In the genomic region with DNA sequence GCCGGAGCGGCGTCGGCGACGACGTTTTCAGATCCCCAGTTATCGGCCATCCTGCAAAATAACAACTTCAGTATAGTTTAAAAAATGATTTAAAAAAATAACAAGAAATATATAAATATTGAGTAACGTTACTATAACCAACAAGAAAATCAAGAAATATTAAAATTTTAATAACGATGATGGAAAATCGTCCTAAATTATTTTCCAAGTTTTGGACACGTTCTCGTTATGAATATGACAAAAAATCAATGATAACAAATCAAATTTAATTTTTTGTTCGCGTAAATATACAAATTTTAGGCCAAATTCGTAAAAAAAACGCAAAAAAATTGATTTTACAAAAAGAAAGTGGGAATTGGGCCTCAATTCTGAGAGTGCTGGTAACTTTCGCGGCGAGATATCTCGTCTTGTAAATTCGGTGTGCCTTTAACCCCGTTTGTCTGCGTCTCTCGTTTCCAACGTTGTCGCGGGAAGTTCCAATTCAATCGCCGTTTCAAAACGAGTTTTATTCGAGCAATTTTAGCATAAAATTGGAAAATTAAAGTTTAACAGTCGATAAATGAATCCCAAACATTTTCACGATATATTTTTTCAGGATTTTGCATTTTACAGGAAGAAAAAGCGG, we compare ENCODE assay signal across 6 worm cellular contexts.
TF ChIP-seq lines count a peak whose summit lies in the region.

TSS of gene rps-5 (minus strand) at position 51 of the 625 bp plus-strand sequence.

TF ChIP-seq in whole organism, L1 larva, 84 proteins besides CTCF, POLR2A, EP300 and RAD21 (continued from another document and continues in another):
- TF ChIP-seq isw-1 (GFP tag; IDR thresholded peaks at IDR 0.05; lab: Robert Waterston, UW) (peak; percentile 58), xbp-1 (tag; optimal IDR thresholded peaks at IDR 0.05; lab: Kevin White, UChicago) (peak; percentile 89), nhr-47 (tag; optimal IDR thresholded peaks at IDR 0.05; lab: Kevin White, UChicago) (peak; percentile 70), dsc-1 (tag; optimal IDR thresholded peaks at IDR 0.05; lab: Kevin White, UChicago) (peak; percentile 37), nhr-90 (tag; optimal IDR thresholded peaks at IDR 0.05; lab: Kevin White, UChicago; ENCODE audit: poor library complexity) (peak; percentile 35), lsy-2 (tag; optimal IDR thresholded peaks at IDR 0.05; lab: Kevin White, UChicago) (peak; percentile 80 to 92), fkh-10 (GFP tag; optimal IDR thresholded peaks at IDR 0.05; lab: Kevin White, UChicago) (no peak), snpc-4 (tag; optimal IDR thresholded peaks at IDR 0.05; lab: Kevin White, UChicago) (peak; percentile 35), swsn-7 (tag; optimal IDR thresholded peaks at IDR 0.05; lab: Kevin White, UChicago) (peak; percentile 61), snu-23 (GFP tag; optimal IDR thresholded peaks at IDR 0.05; lab: Kevin White, UChicago) (peak; percentile 80), nhr-71 (tag; optimal IDR thresholded peaks at IDR 0.05; lab: Kevin White, UChicago) (peak; percentile 80), ceh-90 (tag; optimal IDR thresholded peaks at IDR 0.05; lab: Kevin White, UChicago) (no peak), zag-1 (tag; optimal IDR thresholded peaks at IDR 0.05; lab: Kevin White, UChicago) (peak; percentile 42), lin-15B (tag; optimal IDR thresholded peaks at IDR 0.05; lab: Kevin White, UChicago) (peak; percentile 25), efl-3 (GFP tag; optimal IDR thresholded peaks at IDR 0.05; lab: Kevin White, UChicago) (no peak), efl-1 (optimal IDR thresholded peaks at IDR 0.05; lab: Kevin White, UChicago) (peak; percentile 79 to 89), efl-1 (GFP tag; optimal IDR thresholded peaks at IDR 0.05 in 1 of 2; lab: Kevin White, UChicago) (peak; percentile 84 to 99), lir-3 (tag; optimal IDR thresholded peaks at IDR 0.05; lab: Kevin White, UChicago; ENCODE audit: poor library complexity) (no peak), mab-9 (GFP tag; IDR thresholded peaks at IDR 0.05; lab: Robert Waterston, UW) (no peak), unc-86 (tag; optimal IDR thresholded peaks at IDR 0.05; lab: Kevin White, UChicago) (peak; percentile 22)

TF ChIP-seq in whole organism, L2 larva, 48 proteins besides CTCF, POLR2A, EP300 and RAD21 (continued from another document and continues in another):
- peak; percentile 47 for TF ChIP-seq lin-11 (tag; optimal IDR thresholded peaks at IDR 0.05; lab: Kevin White, UChicago)
- no peak for TF ChIP-seq peb-1 (tag; optimal IDR thresholded peaks at IDR 0.05; lab: Kevin White, UChicago)
- TF ChIP-seq unc-62 (GFP tag; optimal IDR thresholded peaks at IDR 0.05; lab: Kevin White, UChicago) = no peak
- TF ChIP-seq ceh-82 (tag; optimal IDR thresholded peaks at IDR 0.05; lab: Kevin White, UChicago) = no peak
- TF ChIP-seq elt-1 (tag; optimal IDR thresholded peaks at IDR 0.05; lab: Kevin White, UChicago) = no peak
- peak; percentile 78 for TF ChIP-seq gmeb-1 (tag; optimal IDR thresholded peaks at IDR 0.05; lab: Kevin White, UChicago)
- no peak for TF ChIP-seq mdl-1 (tag; optimal IDR thresholded peaks at IDR 0.05; lab: Kevin White, UChicago)
- TF ChIP-seq C34F6.9 (tag; optimal IDR thresholded peaks at IDR 0.05; lab: Kevin White, UChicago) = peak; percentile 71
- no peak for TF ChIP-seq alr-1 (tag; optimal IDR thresholded peaks at IDR 0.05; lab: Kevin White, UChicago)
- TF ChIP-seq Y55F3AM.14 (GFP tag; optimal IDR thresholded peaks at IDR 0.05; lab: Kevin White, UChicago) = no peak
- TF ChIP-seq nhr-12 (tag; optimal IDR thresholded peaks at IDR 0.05; lab: Kevin White, UChicago) = no peak
- TF ChIP-seq nhr-23 (tag; optimal IDR thresholded peaks at IDR 0.05; lab: Kevin White, UChicago) = no peak
- no peak for TF ChIP-seq zag-1 (tag; optimal IDR thresholded peaks at IDR 0.05; lab: Kevin White, UChicago)
- no peak for TF ChIP-seq ztf-11 (tag; optimal IDR thresholded peaks at IDR 0.05; lab: Kevin White, UChicago)
- TF ChIP-seq ztf-1 (GFP tag; conservative IDR thresholded peaks at IDR 0.05; lab: Robert Waterston, UW) = no peak
- TF ChIP-seq ZK546.5 (tag; optimal IDR thresholded peaks at IDR 0.05; lab: Kevin White, UChicago) = peak; percentile 15
- TF ChIP-seq ztf-4 (tag; optimal IDR thresholded peaks at IDR 0.05; lab: Kevin White, UChicago) = no peak
- no peak for TF ChIP-seq skn-1 (tag; optimal IDR thresholded peaks at IDR 0.05; lab: Kevin White, UChicago)
- TF ChIP-seq nhr-129 (tag; optimal IDR thresholded peaks at IDR 0.05; lab: Kevin White, UChicago) = peak; percentile 71
- peak; percentile 86 for TF ChIP-seq unc-55 (GFP tag; optimal IDR thresholded peaks at IDR 0.05; lab: Kevin White, UChicago)
- peak; percentile 59 for TF ChIP-seq nhr-25 (tag; optimal IDR thresholded peaks at IDR 0.05; lab: Kevin White, UChicago)
- no peak for TF ChIP-seq egl-27 (tag; optimal IDR thresholded peaks at IDR 0.05; lab: Kevin White, UChicago)

TF ChIP-seq in whole organism, L3 larva, 47 proteins besides CTCF, POLR2A, EP300 and RAD21 (continued from another document):
- TF ChIP-seq lin-15B (tag; optimal IDR thresholded peaks at IDR 0.05; lab: Kevin White, UChicago) (peak; percentile 67), nhr-23 (tag; optimal IDR thresholded peaks at IDR 0.05; lab: Kevin White, UChicago) (peak; percentile 78), hmg-11 (tag; optimal IDR thresholded peaks at IDR 0.05; lab: Kevin White, UChicago) (peak; percentile 80), snpc-4 (tag; optimal IDR thresholded peaks at IDR 0.05; lab: Kevin White, UChicago) (peak; percentile 16), R02D3.7 (tag; optimal IDR thresholded peaks at IDR 0.05; lab: Kevin White, UChicago) (peak; percentile 23)

TF ChIP-seq in whole organism, L4 larva, 104 proteins besides CTCF, POLR2A, EP300 and RAD21 (continued from another document):
- TF ChIP-seq nhr-28 (tag; optimal IDR thresholded peaks at IDR 0.05; lab: Kevin White, UChicago) = peak; percentile 17
- no peak for TF ChIP-seq snpc-4 (tag; optimal IDR thresholded peaks at IDR 0.05; lab: Kevin White, UChicago)
- 0 out of 2 replicates have a peak, but pooled peaks have one; percentile 55 for TF ChIP-seq hmg-1.1 (GFP tag; IDR thresholded peaks at IDR 0.05; lab: Robert Waterston, UW)
- no peak for TF ChIP-seq pqm-1 (tag; optimal IDR thresholded peaks at IDR 0.05; lab: Kevin White, UChicago)
- TF ChIP-seq madf-5 (GFP tag; IDR thresholded peaks at IDR 0.05; lab: Robert Waterston, UW) = no peak
- peak; percentile 58 for TF ChIP-seq nhr-6 (tag; optimal IDR thresholded peaks at IDR 0.05; lab: Kevin White, UChicago)
- no peak for TF ChIP-seq nhr-42 (GFP tag; IDR thresholded peaks at IDR 0.05; lab: Robert Waterston, UW)
- peak; percentile 32 for TF ChIP-seq hlh-11 (tag; optimal IDR thresholded peaks at IDR 0.05; lab: Kevin White, UChicago)
- TF ChIP-seq dmd-9 (GFP tag; IDR thresholded peaks at IDR 0.05; lab: Robert Waterston, UW) = no peak
- TF ChIP-seq spr-3 (GFP tag; optimal IDR thresholded peaks at IDR 0.05; lab: Kevin White, UChicago) = no peak
- TF ChIP-seq unc-62 (GFP tag; optimal IDR thresholded peaks at IDR 0.05 in 1 of 2; lab: Kevin White, UChicago) = peak in 1 of 2 experiments; percentile 87
- no peak for TF ChIP-seq unc-62 (tag; optimal IDR thresholded peaks at IDR 0.05; lab: Kevin White, UChicago)
- peak; percentile 43 for TF ChIP-seq hlh-30 (tag; optimal IDR thresholded peaks at IDR 0.05; lab: Kevin White, UChicago; ENCODE audit: insufficient read depth)
- no peak for TF ChIP-seq daf-8 (GFP tag; IDR thresholded peaks at IDR 0.05; lab: Robert Waterston, UW)
- TF ChIP-seq lin-38 (GFP tag; IDR thresholded peaks at IDR 0.05; lab: Robert Waterston, UW) = peak; percentile 51

TF ChIP-seq in whole organism, mixed stage, embryonic, 35 proteins besides CTCF, POLR2A, EP300 and RAD21 (continued from another document):
- TF ChIP-seq elt-1 (tag; optimal IDR thresholded peaks at IDR 0.05; lab: Kevin White, UChicago; ENCODE audit: borderline replicate concordance, insufficient read depth) (no peak), sem-2 (GFP tag; optimal IDR thresholded peaks at IDR 0.05; lab: Kevin White, UChicago) (no peak), pha-4 (tag; optimal IDR thresholded peaks at IDR 0.05; lab: Kevin White, UChicago) (peak; percentile 41), hlh-1 (tag; optimal IDR thresholded peaks at IDR 0.05; lab: Kevin White, UChicago) (peak; percentile 37), blmp-1 (tag; optimal IDR thresholded peaks at IDR 0.05; lab: Kevin White, UChicago) (no peak), mls-2 (tag; optimal IDR thresholded peaks at IDR 0.05; lab: Kevin White, UChicago) (no peak), nhr-2 (tag; optimal IDR thresholded peaks at IDR 0.05; lab: Kevin White, UChicago) (no peak), lsy-2 (tag; optimal IDR thresholded peaks at IDR 0.05; lab: Kevin White, UChicago) (peak; percentile 76), mep-1 (tag; optimal IDR thresholded peaks at IDR 0.05; lab: Kevin White, UChicago) (peak; percentile 41), zip-8 (tag; optimal IDR thresholded peaks at IDR 0.05; lab: Kevin White, UChicago) (no peak), elt-3 (tag; optimal IDR thresholded peaks at IDR 0.05; lab: Kevin White, UChicago) (no peak), unc-39 (tag; optimal IDR thresholded peaks at IDR 0.05; lab: Kevin White, UChicago) (no peak), unc-62 (GFP tag; optimal IDR thresholded peaks at IDR 0.05; lab: Kevin White, UChicago) (no peak), ztf-11 (tag; optimal IDR thresholded peaks at IDR 0.05; lab: Kevin White, UChicago) (no peak), snpc-4 (tag; optimal IDR thresholded peaks at IDR 0.05; lab: Kevin White, UChicago) (no peak), nhr-28 (tag; optimal IDR thresholded peaks at IDR 0.05; lab: Kevin White, UChicago) (no peak), ceh-39 (tag; optimal IDR thresholded peaks at IDR 0.05; lab: Kevin White, UChicago) (peak; percentile 10)

TF ChIP-seq in whole organism, young adult, 124 proteins besides CTCF, POLR2A, EP300 and RAD21 (continued from another document):
- TF ChIP-seq lin-35 (GFP tag; optimal IDR thresholded peaks at IDR 0.05; lab: Kevin White, UChicago) = peak in 1 of 3 experiments; percentile 54
- no peak for TF ChIP-seq sdz-38 (tag; optimal IDR thresholded peaks at IDR 0.05; lab: Kevin White, UChicago)
- no peak for TF ChIP-seq ztf-18 (tag; optimal IDR thresholded peaks at IDR 0.05; lab: Kevin White, UChicago)
- TF ChIP-seq dpl-1 (GFP tag; optimal IDR thresholded peaks at IDR 0.05; lab: Kevin White, UChicago) = no peak
- TF ChIP-seq hmg-1.2 (GFP tag; IDR thresholded peaks at IDR 0.05; lab: Robert Waterston, UW) = peak; percentile 93
- no peak for TF ChIP-seq dox-1 (GFP tag; IDR thresholded peaks at IDR 0.05; lab: Robert Waterston, UW)
- no peak for TF ChIP-seq unc-62 (GFP tag; optimal IDR thresholded peaks at IDR 0.05; lab: Kevin White, UChicago)
- peak; percentile 33 for TF ChIP-seq snpc-1.3 (tag; optimal IDR thresholded peaks at IDR 0.05; lab: Kevin White, UChicago; ENCODE audit: insufficient read depth)
- no peak for TF ChIP-seq akir-1 (GFP tag; optimal IDR thresholded peaks at IDR 0.05; lab: Kevin White, UChicago)
- 0 out of 2 replicates have a peak, but pooled peaks have one; percentile 11 for TF ChIP-seq pbrm-1 (GFP tag; IDR thresholded peaks at IDR 0.05; lab: Robert Waterston, UW)
- TF ChIP-seq ceh-100 (GFP tag; IDR thresholded peaks at IDR 0.05; lab: Robert Waterston, UW) = no peak
- TF ChIP-seq ZK185.1 (tag; optimal IDR thresholded peaks at IDR 0.05; lab: Kevin White, UChicago; ENCODE audit: poor library complexity, severe bottlenecking) = no peak
- TF ChIP-seq ceh-27 (GFP tag; optimal IDR thresholded peaks at IDR 0.05; lab: Kevin White, UChicago) = no peak
- peak; percentile 55 for TF ChIP-seq lsl-1 (GFP tag; optimal IDR thresholded peaks at IDR 0.05; lab: Kevin White, UChicago)
- no peak for TF ChIP-seq F10E7.11 (tag; optimal IDR thresholded peaks at IDR 0.05; lab: Kevin White, UChicago)
- no peak for TF ChIP-seq nhr-80 (tag; optimal IDR thresholded peaks at IDR 0.05; lab: Kevin White, UChicago)
- no peak for TF ChIP-seq dpff-1 (tag; optimal IDR thresholded peaks at IDR 0.05; lab: Kevin White, UChicago)
- TF ChIP-seq egl-18 (GFP tag; IDR thresholded peaks at IDR 0.05; lab: Robert Waterston, UW) = no peak
- TF ChIP-seq F49E8.2 (tag; optimal IDR thresholded peaks at IDR 0.05; lab: Kevin White, UChicago; ENCODE audit: insufficient read depth) = peak; percentile 19
- TF ChIP-seq attf-3 (GFP tag; conservative IDR thresholded peaks at IDR 0.05; lab: Robert Waterston, UW) = no peak
- no peak for TF ChIP-seq T07F8.4 (tag; optimal IDR thresholded peaks at IDR 0.05; lab: Kevin White, UChicago)
- TF ChIP-seq ztf-6 (GFP tag; IDR thresholded peaks at IDR 0.05; lab: Robert Waterston, UW) = no peak
- peak; percentile 52; the same call in 1 of the 2 replicates for TF ChIP-seq D2030.7 (GFP tag; IDR thresholded peaks at IDR 0.05; lab: Robert Waterston, UW)
